Fruit fly (Drosophila melanogaster): ENCODE measurements around the gene ND-ACP.

ND-ACP gene

DNA sequence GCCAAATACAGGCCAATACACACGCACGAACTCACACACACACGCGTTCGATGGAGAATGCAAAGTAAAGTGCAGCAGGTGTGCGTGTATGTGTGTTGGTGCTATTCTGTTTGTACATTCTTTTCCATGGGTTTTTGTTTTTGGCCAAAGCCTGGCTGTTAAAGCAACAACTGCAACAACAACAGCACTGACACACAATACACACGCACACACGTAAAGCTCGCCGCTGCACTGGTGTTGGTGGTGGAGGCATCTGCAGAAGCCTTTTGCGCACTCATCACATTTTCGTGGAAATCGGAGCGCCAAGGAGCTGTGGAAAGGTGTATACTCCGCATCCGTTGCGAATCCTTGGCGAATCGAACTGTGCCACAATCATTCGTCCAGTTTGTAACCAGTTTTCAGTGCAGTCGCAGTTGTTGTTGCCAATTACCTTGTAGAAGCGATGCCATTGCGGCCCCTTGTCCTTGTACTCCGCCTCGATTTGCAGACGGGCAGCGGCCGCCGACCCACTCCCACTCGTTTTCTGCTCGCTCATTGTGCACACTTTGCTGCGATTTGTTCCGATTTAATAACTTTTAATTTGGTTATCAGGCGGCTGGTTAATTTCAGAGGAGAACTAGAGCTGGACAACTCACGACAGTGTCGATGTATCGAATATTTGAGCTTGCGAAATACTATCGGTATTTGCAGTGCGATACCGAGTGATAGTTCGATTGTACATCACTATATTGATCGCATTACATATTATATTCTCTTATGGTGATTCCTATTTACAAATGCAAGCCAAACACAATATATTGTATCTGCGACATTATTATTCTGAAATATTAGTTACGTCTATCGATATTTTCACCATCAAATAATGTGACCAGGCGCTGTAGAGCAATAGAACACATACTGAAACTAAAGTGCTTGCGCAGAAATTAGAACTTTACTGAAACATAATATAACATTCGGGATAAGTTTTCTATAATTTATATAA, 20.5 kb downstream of the ND-ACP start (continued):
- TF ChIP-seq CG15479 (GFP tag; optimal IDR thresholded peaks at IDR 0.05) (peak; percentile 45), Stat92E (GFP tag; optimal IDR thresholded peaks at IDR 0.05) (no peak), Ada2b (GFP tag; IDR thresholded peaks at IDR 0.05) (no peak; the same call in 1 of the 2 replicates), gem (tag; optimal IDR thresholded peaks at IDR 0.05) (peak; percentile 62), nerfin-1 (tag; optimal IDR thresholded peaks at IDR 0.05) (peak; percentile 15), CG31365 (tag; optimal IDR thresholded peaks at IDR 0.05) (no peak), her (GFP tag; optimal IDR thresholded peaks at IDR 0.05) (peak; percentile 20), CHES-1-like (GFP tag; optimal IDR thresholded peaks at IDR 0.05) (peak; percentile 52), Oli (tag; optimal IDR thresholded peaks at IDR 0.05) (peak; percentile 0), emc (GFP tag; optimal IDR thresholded peaks at IDR 0.05) (no peak), Dip3 (GFP tag; optimal IDR thresholded peaks at IDR 0.05) (no peak), Mrtf (GFP tag; IDR thresholded peaks at IDR 0.05) (no peak), CG10543 (GFP tag; optimal IDR thresholded peaks at IDR 0.05) (peak; percentile 29), sim (GFP tag; IDR thresholded peaks at IDR 0.05) (no peak), Hmr (GFP tag; optimal IDR thresholded peaks at IDR 0.05) (peak; percentile 46), Dbx (GFP tag; IDR thresholded peaks at IDR 0.05) (peak; percentile 56; the same call in 1 of the 3 replicates), CG11695 (GFP tag; IDR thresholded peaks at IDR 0.05) (no peak), CG30403 (GFP tag; optimal IDR thresholded peaks at IDR 0.05) (peak; percentile 52), CG16813 (GFP tag; IDR thresholded peaks at IDR 0.05; ENCODE audit: partially characterized antibody) (peak; percentile 98), Mes4 (GFP tag; optimal IDR thresholded peaks at IDR 0.05) (no peak), CG12942 (GFP tag; optimal IDR thresholded peaks at IDR 0.05) (peak; percentile 2), sqz (GFP tag; optimal IDR thresholded peaks at IDR 0.05) (no peak), prd (optimal IDR thresholded peaks at IDR 0.05) (no peak), prd (GFP tag; IDR thresholded peaks at IDR 0.05) (peak; percentile 37; the same call in 2 of the 3 replicates), rib (GFP tag; IDR thresholded peaks at IDR 0.05) (no peak), ato (GFP tag; IDR thresholded peaks at IDR 0.05; ENCODE audit: partially characterized antibody) (peak; percentile 98), Hey (tag; optimal IDR thresholded peaks at IDR 0.05) (no peak), CG17186 (GFP tag; optimal IDR thresholded peaks at IDR 0.05) (peak; percentile 33), CG5245 (GFP tag; optimal IDR thresholded peaks at IDR 0.05) (no peak), Pdp1 (GFP tag; optimal IDR thresholded peaks at IDR 0.05) (peak; percentile 11 to 25), CG9437 (GFP tag; optimal IDR thresholded peaks at IDR 0.05) (peak; percentile 19), CG18476 (GFP tag; optimal IDR thresholded peaks at IDR 0.05) (no peak), sug (tag; optimal IDR thresholded peaks at IDR 0.05) (peak; percentile 43), CG9876 (GFP tag; optimal IDR thresholded peaks at IDR 0.05) (no peak), CG13775 (GFP tag; optimal IDR thresholded peaks at IDR 0.05) (peak; percentile 19), Aef1 (GFP tag; IDR thresholded peaks at IDR 0.05) (no peak), CG8924 (tag; optimal IDR thresholded peaks at IDR 0.05) (peak; percentile 42), CG14860 (GFP tag; IDR thresholded peaks at IDR 0.05; ENCODE audit: partially characterized antibody) (peak; percentile 98), Atf-2 (GFP tag; optimal IDR thresholded peaks at IDR 0.05) (no peak), NC2β (GFP tag; optimal IDR thresholded peaks at IDR 0.05) (peak; percentile 10), disco-r (GFP tag; optimal IDR thresholded peaks at IDR 0.05) (no peak), Rfx (GFP tag; IDR thresholded peaks at IDR 0.05) (0 out of 2 replicates have a peak, but pooled peaks have one; percentile 48), Atf6 (GFP tag; IDR thresholded peaks at IDR 0.05) (no peak), ac (GFP tag; optimal IDR thresholded peaks at IDR 0.05) (no peak), sens-2 (GFP tag; IDR thresholded peaks at IDR 0.05) (no peak), stc (GFP tag; IDR thresholded peaks at IDR 0.05) (no peak), NFAT (GFP tag; IDR thresholded peaks at IDR 0.05) (no peak), pfk (GFP tag; optimal IDR thresholded peaks at IDR 0.05) (no peak)
